Worm (Caenorhabditis elegans) whole organism, late embryonic: ENCODE measurements around the gene sas-4.

ENCODE experiments used
- T23F11.4 ChIP-seq: fragments of 200-800 bp; sonication (Bioruptor generic); optimal IDR thresholded peaks from 2 replicates; lab custom pipeline; 2018; ENCODE audit warnings: mild to moderate bottlenecking, missing genetic modification characterization, missing compliant biosample characterization
- ceh-34 ChIP-seq: sonication (generic microtip); optimal IDR thresholded peaks from 2 replicates; lab custom pipeline; 2016; ENCODE audit warnings: mild to moderate bottlenecking, missing genetic modification characterization, missing compliant biosample characterization
- elt-2 ChIP-seq: sonication (generic microtip); optimal IDR thresholded peaks from 2 replicates; lab custom pipeline; 2016; ENCODE audit warnings: missing genetic modification reagents, missing genetic modification characterization, missing compliant biosample characterization
- ets-4 ChIP-seq: sonication (generic microtip); optimal IDR thresholded peaks from 2 replicates; lab custom pipeline; 2016; ENCODE audit warnings: missing genetic modification characterization, missing compliant biosample characterization
- hlh-30 ChIP-seq: sonication (generic microtip); optimal IDR thresholded peaks from 2 replicates; lab custom pipeline; 2017; ENCODE audit warnings: antibody characterized with exemption, missing genetic modification characterization, missing compliant biosample characterization; ENCODE audit not compliant: insufficient read depth
- sox-2 ChIP-seq: fragments of 200-800 bp; sonication (Bioruptor generic); IDR thresholded peaks from 2 replicates; pipeline ENCODE4 v1.3.6; 2022; ENCODE audit warnings: missing genetic modification reagents, missing genetic modification characterization, missing compliant biosample characterization
- unc-42 ChIP-seq: sonication (generic microtip); optimal IDR thresholded peaks from 2 replicates; lab custom pipeline; 2016; ENCODE audit warnings: missing genotype, missing genetic modification characterization, missing compliant biosample characterization
- unc-55 ChIP-seq: sonication (generic microtip); optimal IDR thresholded peaks from 2 replicates; lab custom pipeline; 2017; ENCODE audit warnings: missing biosample characterization, missing genetic modification reagents, missing genetic modification characterization

DNA sequence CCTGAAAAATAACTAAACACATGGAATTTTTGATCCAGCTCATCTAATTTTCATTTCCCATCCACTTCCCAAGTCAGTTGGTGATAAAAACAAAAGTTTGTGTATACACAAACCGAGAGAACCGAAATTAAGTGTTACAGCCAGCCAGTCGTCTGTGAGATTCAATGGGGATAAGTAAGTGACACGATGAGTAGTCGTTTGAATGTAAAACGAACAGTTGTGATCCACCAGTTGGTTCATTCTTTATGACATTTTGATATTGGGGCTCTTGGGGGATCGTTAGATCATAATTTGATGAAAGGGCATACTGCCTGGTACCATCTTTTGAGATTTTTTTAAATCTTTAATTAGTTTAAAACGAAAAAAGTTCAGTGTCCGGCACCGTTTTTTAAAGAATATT lies 31.6 kb downstream of the sas-4 start:
- TF ChIP-seq hlh-30 (tag; lab: Kevin White, UChicago) (no peak), ets-4 (tag; lab: Kevin White, UChicago) (no peak), unc-55 (GFP tag; lab: Kevin White, UChicago) (no peak), sox-2 (no peak), unc-42 (tag; lab: Kevin White, UChicago) (no peak), elt-2 (tag; lab: Kevin White, UChicago) (no peak), ceh-34 (tag; lab: Kevin White, UChicago) (no peak), T23F11.4 (no peak)
